Worm (Caenorhabditis elegans) whole organism, L2 larva: ENCODE measurements around the gene idpp-16.
A peak's percentile ranks its signal among the peaks of the same experiment; 100 is the strongest.

Experiments
- C34F6.9 ChIP-seq: fragments of 150-350 bp; optimal IDR thresholded peaks from 2 replicates; lab custom pipeline; 2014; ENCODE audit warnings: missing biosample characterization, missing genetic modification characterization
- F13H6.1 ChIP-seq: sonication (generic microtip); optimal IDR thresholded peaks from 2 replicates; lab custom pipeline; 2016; ENCODE audit warnings: missing genetic modification characterization, missing compliant biosample characterization
- R02D3.7 ChIP-seq: fragments of 150-350 bp; optimal IDR thresholded peaks from 2 replicates; lab custom pipeline; 2014; ENCODE audit warnings: missing biosample characterization, missing genetic modification characterization
- ama-1 ChIP-seq: fragments of 150-350 bp; optimal IDR thresholded peaks from 2 replicates; lab custom pipeline; 2018; ENCODE audit warnings: inconsistent platforms
- blmp-1 ChIP-seq: sonication (generic microtip); optimal IDR thresholded peaks from 2 replicates; lab custom pipeline; 2017; ENCODE audit warnings: missing genetic modification characterization, mild to moderate bottlenecking, missing compliant biosample characterization, antibody characterized with exemption, moderate library complexity; ENCODE audit not compliant: insufficient read depth
- ceh-16 ChIP-seq: fragments of 150-350 bp; optimal IDR thresholded peaks from 2 replicates; lab custom pipeline; 2014; ENCODE audit warnings: missing biosample characterization, missing genetic modification characterization
- ceh-82 ChIP-seq: fragments of 150-350 bp; optimal IDR thresholded peaks from 2 replicates; lab custom pipeline; 2014; ENCODE audit warnings: missing biosample characterization, missing genetic modification characterization
- crh-2 ChIP-seq: sonication (generic microtip); optimal IDR thresholded peaks from 2 replicates; lab custom pipeline; 2017; ENCODE audit warnings: missing biosample characterization, missing genetic modification characterization
- egl-27 ChIP-seq: sonication (generic microtip); optimal IDR thresholded peaks from 3 replicates; lab custom pipeline; 2017; ENCODE audit warnings: missing biosample characterization, missing genetic modification reagents, missing genetic modification characterization
- elt-1 ChIP-seq: fragments of 150-350 bp; optimal IDR thresholded peaks from 2 replicates; lab custom pipeline; 2014; ENCODE audit warnings: missing biosample characterization, missing genetic modification characterization
- fos-1 ChIP-seq: fragments of 150-350 bp; optimal IDR thresholded peaks from 2 replicates; lab custom pipeline; 2014; ENCODE audit warnings: missing biosample characterization, missing genetic modification characterization
- lin-11 ChIP-seq: fragments of 150-350 bp; sonication (generic microtip); optimal IDR thresholded peaks from 2 replicates; lab custom pipeline; 2014; ENCODE audit warnings: missing biosample characterization, missing genetic modification characterization, inconsistent platforms, mixed read lengths
- lsy-2 ChIP-seq, 2 experiments: fragments of 150-350 bp in 1 of 2; sonication (generic microtip) in 1 of 2; optimal IDR thresholded peaks; 2 replicates each; lab custom pipeline; 2014 to 2017; ENCODE audit warnings: missing biosample characterization in 2 of 2, missing genetic modification characterization in 2 of 2
- mab-5 ChIP-seq: fragments of 150-350 bp; optimal IDR thresholded peaks from 2 replicates; lab custom pipeline; 2014; ENCODE audit warnings: missing biosample characterization, missing genetic modification characterization
- mdl-1 ChIP-seq, 2 experiments: fragments of 150-350 bp in 1 of 2; sonication (generic microtip) in 1 of 2; optimal IDR thresholded peaks; 2 replicates each; lab custom pipeline; 2017; ENCODE audit warnings: missing biosample characterization in 2 of 2, missing genetic modification characterization in 2 of 2
- nhr-129 ChIP-seq: fragments of 150-350 bp; optimal IDR thresholded peaks from 2 replicates; lab custom pipeline; 2014; ENCODE audit warnings: missing biosample characterization, missing genetic modification characterization
- nhr-21 ChIP-seq: fragments of 150-350 bp; optimal IDR thresholded peaks from 2 replicates; lab custom pipeline; 2014; ENCODE audit warnings: missing biosample characterization, missing genetic modification characterization
- nhr-23 ChIP-seq: fragments of 150-350 bp; optimal IDR thresholded peaks from 2 replicates; lab custom pipeline; 2014; ENCODE audit warnings: missing biosample characterization, missing genetic modification reagents, missing genetic modification characterization
- nhr-237 ChIP-seq: fragments of 150-350 bp; optimal IDR thresholded peaks from 2 replicates; lab custom pipeline; 2014; ENCODE audit warnings: missing biosample characterization, missing genetic modification characterization
- nhr-25 ChIP-seq: fragments of 150-350 bp; sonication (generic microtip); optimal IDR thresholded peaks from 3 replicates; lab custom pipeline; 2014; ENCODE audit warnings: missing biosample characterization, missing genetic modification characterization
- nhr-6 ChIP-seq: fragments of 150-350 bp; optimal IDR thresholded peaks from 2 replicates; lab custom pipeline; 2014; ENCODE audit warnings: missing biosample characterization, missing genetic modification characterization
- peb-1 ChIP-seq: fragments of 150-350 bp; optimal IDR thresholded peaks from 2 replicates; lab custom pipeline; 2014; ENCODE audit warnings: missing biosample characterization, missing genetic modification characterization
- skn-1 ChIP-seq: sonication (generic microtip); optimal IDR thresholded peaks from 2 replicates; lab custom pipeline; 2017; ENCODE audit warnings: missing biosample characterization, missing genetic modification characterization
- sma-3 ChIP-seq: sonication (generic microtip); optimal IDR thresholded peaks from 2 replicates; lab custom pipeline; 2016; ENCODE audit warnings: missing genetic modification reagents, missing genetic modification characterization, missing compliant biosample characterization
- sma-9 ChIP-seq, 2 experiments: fragments of 150-350 bp in 1 of 2; sonication (generic microtip) in 1 of 2; optimal IDR thresholded peaks; 2 replicates each; lab custom pipeline; 2014 to 2016; ENCODE audit warnings: missing genetic modification characterization in 2 of 2, mild to moderate bottlenecking in 1 of 2, missing biosample characterization in 1 of 2, missing compliant biosample characterization in 1 of 2, missing genetic modification reagents in 1 of 2, moderate library complexity in 1 of 2
- snpc-4 ChIP-seq: fragments of 150-350 bp; optimal IDR thresholded peaks from 2 replicates; lab custom pipeline; 2014; ENCODE audit warnings: missing biosample characterization, missing genetic modification characterization
- unc-39 ChIP-seq: fragments of 150-350 bp; optimal IDR thresholded peaks from 2 replicates; lab custom pipeline; 2014; ENCODE audit warnings: missing biosample characterization, missing genetic modification characterization
- unc-55 ChIP-seq: fragments of 150-350 bp; sonication (generic microtip); optimal IDR thresholded peaks from 3 replicates; lab custom pipeline; 2014; ENCODE audit warnings: missing biosample characterization, missing genetic modification reagents, missing genetic modification characterization
- zag-1 ChIP-seq: fragments of 150-350 bp; optimal IDR thresholded peaks from 2 replicates; lab custom pipeline; 2014; ENCODE audit warnings: missing biosample characterization, missing genetic modification characterization
- ztf-11 ChIP-seq: sonication (generic microtip); optimal IDR thresholded peaks from 2 replicates; lab custom pipeline; 2017; ENCODE audit warnings: missing biosample characterization, missing genetic modification characterization
- ztf-4 ChIP-seq: fragments of 150-350 bp; optimal IDR thresholded peaks from 2 replicates; lab custom pipeline; 2014; ENCODE audit warnings: missing biosample characterization, missing genetic modification characterization

The idpp-16 gene

ce11 chrV:11627837-11628236 lies 21.5 kb upstream of the idpp-16 start:
- TF ChIP-seq nhr-237 (no peak), nhr-25 (tag; lab: Kevin White, UChicago) (no peak), ztf-4 (no peak), elt-1 (tag; lab: Kevin White, UChicago) (no peak), nhr-23 (no peak), ztf-11 (tag; lab: Kevin White, UChicago) (no peak), ceh-82 (tag; lab: Kevin White, UChicago) (no peak), peb-1 (tag; lab: Kevin White, UChicago) (no peak), crh-2 (tag; lab: Kevin White, UChicago) (no peak), sma-9 (GFP tag; optimal IDR thresholded peaks at IDR 0.05; lab: Kevin White, UChicago) (no peak), sma-9 (tag; optimal IDR thresholded peaks at IDR 0.05; lab: Kevin White, UChicago) (no peak), sma-3 (GFP tag; lab: Kevin White, UChicago) (no peak)

DNA sequence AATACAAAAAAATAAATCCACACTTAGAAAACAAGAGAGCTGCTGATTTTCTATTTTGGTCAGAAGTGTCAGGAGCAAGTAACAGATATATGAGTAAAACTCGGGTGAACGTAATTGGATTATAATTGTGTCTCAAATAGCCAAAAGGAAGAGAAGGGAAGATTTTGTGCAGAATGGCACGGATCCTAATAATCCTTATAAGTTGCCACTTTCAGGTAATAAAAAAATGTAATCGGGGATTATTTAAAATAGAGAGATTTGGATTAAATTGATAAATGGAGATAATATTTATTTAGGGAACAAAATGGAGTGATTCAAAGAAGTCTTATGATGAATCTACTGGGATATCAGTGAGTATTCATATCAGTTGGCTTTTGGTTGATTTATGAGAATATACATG lies 18.6 kb upstream of the idpp-16 start:
- TF ChIP-seq ztf-4 (no peak), unc-39 (tag; lab: Kevin White, UChicago) (no peak), ztf-11 (tag; lab: Kevin White, UChicago) (no peak), nhr-21 (no peak), nhr-25 (tag; lab: Kevin White, UChicago) (no peak), peb-1 (tag; lab: Kevin White, UChicago) (no peak), F13H6.1 (tag; lab: Kevin White, UChicago) (no peak), nhr-23 (no peak), crh-2 (tag; lab: Kevin White, UChicago) (no peak), nhr-129 (tag; lab: Kevin White, UChicago) (no peak), ceh-16 (tag; lab: Kevin White, UChicago) (no peak), fos-1 (tag; lab: Kevin White, UChicago) (no peak), R02D3.7 (tag; lab: Kevin White, UChicago) (no peak), ama-1 (lab: Kevin White, UChicago) (no peak)

ce11 chrV:11621276-11621675 lies 15.0 kb upstream of the idpp-16 start:
- TF ChIP-seq mdl-1 (tag; optimal IDR thresholded peaks at IDR 0.05; lab: Kevin White, UChicago) = peak in 1 of 2 experiments; percentile 3
- peak; percentile 0 for TF ChIP-seq mab-5 (tag; lab: Kevin White, UChicago)
- TF ChIP-seq crh-2 (tag; lab: Kevin White, UChicago) = no peak

DNA sequence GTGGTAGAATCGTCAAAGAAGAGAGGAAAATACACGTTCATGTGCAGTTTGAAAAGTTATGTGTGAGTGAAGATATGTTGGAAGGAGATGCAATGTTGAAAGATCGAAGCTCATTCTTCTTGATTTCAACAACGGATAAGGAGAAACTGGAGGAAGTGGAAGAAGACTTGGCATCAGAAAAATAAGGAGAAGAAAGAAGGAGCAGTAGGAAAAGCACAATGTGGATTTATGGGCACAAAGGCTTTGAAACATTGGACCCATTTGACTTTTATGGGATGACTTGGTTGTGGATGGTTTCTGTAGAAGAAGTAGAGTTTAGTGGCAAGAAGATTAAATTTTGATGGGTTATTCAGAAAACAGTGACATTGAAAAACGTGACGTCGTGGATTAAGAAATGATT lies 13.8 kb upstream of the idpp-16 start:
- TF ChIP-seq snpc-4 (tag; lab: Kevin White, UChicago) = no peak
- no peak for TF ChIP-seq nhr-21
- no peak for TF ChIP-seq egl-27
- TF ChIP-seq mab-5 (tag; lab: Kevin White, UChicago) = peak; percentile 58

ce11 chrV:11618173-11618572 lies 11.8 kb upstream of the idpp-16 start, which contains the start of gene glb-15:
Gene glb-15, minus strand, starts transcription at chrV:11618273.
- no peak for TF ChIP-seq nhr-6 (tag; lab: Kevin White, UChicago)
- no peak for TF ChIP-seq unc-55 (GFP tag; lab: Kevin White, UChicago)
- TF ChIP-seq lsy-2 (tag; optimal IDR thresholded peaks at IDR 0.05; lab: Kevin White, UChicago) = no peak
- TF ChIP-seq egl-27 = no peak
- no peak for TF ChIP-seq sma-3 (GFP tag; lab: Kevin White, UChicago)
- no peak for TF ChIP-seq nhr-21
- no peak for TF ChIP-seq blmp-1 (tag; lab: Kevin White, UChicago)
- no peak for TF ChIP-seq ama-1 (lab: Kevin White, UChicago)
- TF ChIP-seq lin-11 (tag; lab: Kevin White, UChicago) = no peak
- no peak for TF ChIP-seq nhr-237
- TF ChIP-seq, all 48 proteins: peak for 0

DNA sequence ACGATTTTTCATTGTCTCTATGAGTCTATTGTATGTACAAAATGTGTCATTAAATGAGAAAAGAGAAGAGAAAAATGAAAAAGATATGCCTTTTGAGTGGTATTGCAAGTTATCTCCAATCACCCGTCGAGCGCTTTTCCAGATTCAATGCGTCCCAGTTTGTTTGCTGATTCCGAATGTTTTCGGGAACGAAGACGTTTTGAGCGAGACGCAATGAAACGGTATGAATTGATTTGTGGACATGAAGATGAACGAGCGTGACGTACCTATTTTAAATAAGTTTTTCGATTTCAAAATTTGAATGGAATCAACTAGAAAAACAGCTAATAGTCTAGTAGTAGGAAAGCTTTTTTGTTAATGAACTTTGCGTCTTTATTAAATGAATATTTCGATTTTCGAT lies 10.5 kb upstream of the idpp-16 start:
- TF ChIP-seq C34F6.9 (tag; lab: Kevin White, UChicago) (no peak), fos-1 (tag; lab: Kevin White, UChicago) (no peak), ama-1 (lab: Kevin White, UChicago) (peak; percentile 53), nhr-21 (peak; percentile 4), ceh-82 (tag; lab: Kevin White, UChicago) (no peak), R02D3.7 (tag; lab: Kevin White, UChicago) (no peak), zag-1 (tag; lab: Kevin White, UChicago) (no peak), egl-27 (no peak), sma-3 (GFP tag; lab: Kevin White, UChicago) (no peak), blmp-1 (tag; lab: Kevin White, UChicago) (peak; percentile 4), nhr-237 (peak; percentile 5), mab-5 (tag; lab: Kevin White, UChicago) (no peak), skn-1 (tag; lab: Kevin White, UChicago) (no peak)
